Fruit fly (Drosophila melanogaster): Measurements from ENCODE around the gene meru.

The meru gene

DNA sequence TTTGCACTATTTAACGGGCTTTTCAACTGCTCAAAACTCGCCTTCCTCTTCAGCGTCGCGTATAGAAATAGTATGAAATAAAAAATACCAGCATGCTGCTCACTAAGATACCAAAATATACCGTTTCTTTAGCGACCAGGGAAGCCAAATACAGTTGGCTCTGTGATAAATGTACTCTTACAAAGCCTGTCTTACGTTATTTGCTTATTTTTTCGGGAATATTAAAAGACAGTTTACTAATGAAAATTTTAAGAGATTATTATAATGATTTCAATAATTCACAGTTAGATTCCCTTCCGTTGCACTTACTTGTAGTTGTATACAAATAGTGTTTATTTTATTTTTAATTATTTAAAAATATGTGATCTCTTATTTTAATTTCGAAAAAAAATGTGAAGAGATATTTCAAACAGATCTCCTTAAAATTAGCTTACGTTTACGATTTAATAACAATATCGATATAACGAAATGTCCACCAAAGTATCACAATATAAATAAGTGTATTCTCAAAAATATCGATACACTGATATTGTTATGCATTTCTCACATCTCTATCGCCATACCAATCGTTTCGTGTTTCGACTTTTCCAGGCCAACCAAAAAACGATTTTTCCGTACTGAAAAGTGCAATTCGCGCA is 17.4 kb downstream of the meru start, which contains the start of the genes DCP2 and dbo (continued):
- TF ChIP-seq Dp (GFP tag; optimal IDR thresholded peaks at IDR 0.05) (no peak), pzg (GFP tag; optimal IDR thresholded peaks at IDR 0.05) (peak; percentile 28), CG15601 (tag; optimal IDR thresholded peaks at IDR 0.05) (peak; percentile 30), CG12659 (GFP tag; optimal IDR thresholded peaks at IDR 0.05) (peak; percentile 62), bcd (GFP tag; optimal IDR thresholded peaks at IDR 0.05) (peak; percentile 62), CG15269 (tag; optimal IDR thresholded peaks at IDR 0.05) (peak; percentile 80), CG8478 (optimal IDR thresholded peaks at IDR 0.05) (no peak), CG6765 (GFP tag; optimal IDR thresholded peaks at IDR 0.05) (peak; percentile 46), CG11085 (GFP tag; IDR thresholded peaks at IDR 0.05) (peak; percentile 57), Ravus (GFP tag; IDR thresholded peaks at IDR 0.05) (no peak), B-H2 (GFP tag; optimal IDR thresholded peaks at IDR 0.05) (peak; percentile 81), twi (tag; optimal IDR thresholded peaks at IDR 0.05) (peak; percentile 37), CG12744 (GFP tag; optimal IDR thresholded peaks at IDR 0.05) (peak; percentile 5), CG10321 (GFP tag; IDR thresholded peaks at IDR 0.05) (peak; percentile 29; the same call in 1 of the 2 replicates), crol (GFP tag; IDR thresholded peaks at IDR 0.05) (no peak), Camta (GFP tag; optimal IDR thresholded peaks at IDR 0.05) (no peak), NfI (GFP tag; optimal IDR thresholded peaks at IDR 0.05) (peak; percentile 77), Dll (GFP tag; IDR thresholded peaks at IDR 0.05; ENCODE audit: partially characterized antibody) (peak; percentile 87), run (tag; optimal IDR thresholded peaks at IDR 0.05) (peak; percentile 48), kni (GFP tag; optimal IDR thresholded peaks at IDR 0.05) (no peak), CG4328 (GFP tag; optimal IDR thresholded peaks at IDR 0.05) (peak; percentile 56), CG8944 (GFP tag; optimal IDR thresholded peaks at IDR 0.05) (peak; percentile 27), CG1647 (GFP tag; optimal IDR thresholded peaks at IDR 0.05) (no peak), CG5180 (GFP tag; optimal IDR thresholded peaks at IDR 0.05) (peak; percentile 15), CG18764 (GFP tag; optimal IDR thresholded peaks at IDR 0.05) (peak; percentile 43), CG16813 (GFP tag; IDR thresholded peaks at IDR 0.05; ENCODE audit: partially characterized antibody) (peak; percentile 88), grn (GFP tag; optimal IDR thresholded peaks at IDR 0.05) (no peak), nau (GFP tag; optimal IDR thresholded peaks at IDR 0.05) (no peak), HLH3B (GFP tag; IDR thresholded peaks at IDR 0.05) (peak; percentile 40; the same call in 1 of the 2 replicates), CG6272 (GFP tag; IDR thresholded peaks at IDR 0.05) (no peak; the same call in 1 of the 2 replicates), Bdp1 (GFP tag; optimal IDR thresholded peaks at IDR 0.05) (no peak), cas (GFP tag; IDR thresholded peaks at IDR 0.05) (peak; percentile 13; the same call in 1 of the 2 replicates), CG2116 (GFP tag; optimal IDR thresholded peaks at IDR 0.05) (peak; percentile 79), CG9437 (GFP tag; optimal IDR thresholded peaks at IDR 0.05) (peak; percentile 99), phol (tag; optimal IDR thresholded peaks at IDR 0.05) (peak; percentile 49), CG30403 (GFP tag; optimal IDR thresholded peaks at IDR 0.05) (peak; percentile 70), ac (GFP tag; optimal IDR thresholded peaks at IDR 0.05) (no peak), wor (GFP tag; IDR thresholded peaks at IDR 0.05) (peak; percentile 15; the same call in 1 of the 2 replicates), maf-S (GFP tag; optimal IDR thresholded peaks at IDR 0.05) (peak; percentile 21), CG14667 (GFP tag; IDR thresholded peaks at IDR 0.05) (peak; percentile 54), pros (GFP tag; optimal IDR thresholded peaks at IDR 0.05) (no peak), ranshi (GFP tag; IDR thresholded peaks at IDR 0.05) (0 out of 2 replicates have a peak, but pooled peaks have one; percentile 63), NC2α (GFP tag; optimal IDR thresholded peaks at IDR 0.05) (no peak), ken (GFP tag; IDR thresholded peaks at IDR 0.05) (peak; percentile 60; the same call in 2 of the 3 replicates), H15 (GFP tag; IDR thresholded peaks at IDR 0.05) (0 out of 3 replicates have a peak, but pooled peaks have one; percentile 53), CG9817 (tag; optimal IDR thresholded peaks at IDR 0.05) (peak; percentile 83), pan (optimal IDR thresholded peaks at IDR 0.05) (no peak), pan (GFP tag; optimal IDR thresholded peaks at IDR 0.05 in 1 of 2, IDR thresholded peaks at IDR 0.05 in 1 of 2) (peak in 1 of 2 experiments; percentile 53), CG7786 (GFP tag; optimal IDR thresholded peaks at IDR 0.05) (no peak), emc (GFP tag; optimal IDR thresholded peaks at IDR 0.05) (no peak)

Measured in whole organism, embryonic.